Fruit fly (Drosophila melanogaster) whole organism, embryonic: ENCODE data around the gene CG32066.

Experiments
- BEAF-32 ChIP-seq: fragments of 200-800 bp; sonication (Bioruptor generic); optimal IDR thresholded peaks from 3 replicates; lab custom pipeline; 2017; ENCODE audit warnings: missing biosample characterization, missing genetic modification characterization, mild to moderate bottlenecking, moderate library complexity, missing genetic modification reagents
- CG10147 ChIP-seq: fragments of 200-800 bp; sonication (Bioruptor generic); optimal IDR thresholded peaks from 2 replicates; lab custom pipeline; 2019; ENCODE audit warnings: missing biosample characterization, mild to moderate bottlenecking, missing genetic modification characterization, moderate library complexity
- CG10267 ChIP-seq: fragments of 200-800 bp; sonication (Bioruptor generic); optimal IDR thresholded peaks from 2 replicates; lab custom pipeline; 2018; ENCODE audit warnings: missing biosample characterization, mild to moderate bottlenecking, missing genetic modification characterization, moderate library complexity
- CG10366 ChIP-seq: fragments of 200-800 bp; sonication (Bioruptor generic); IDR thresholded peaks from 2 replicates; pipeline ENCODE4 v1.3.6; 2022; ENCODE audit warnings: missing biosample characterization, missing genetic modification characterization
- CG12769 ChIP-seq: fragments of 200-800 bp; sonication (Bioruptor generic); optimal IDR thresholded peaks from 2 replicates; lab custom pipeline; 2019; ENCODE audit warnings: missing biosample characterization, mild to moderate bottlenecking, missing genetic modification characterization, moderate library complexity
- CG14014 ChIP-seq: fragments of 200-800 bp; sonication (Bioruptor generic); IDR thresholded peaks from 2 replicates; pipeline ENCODE4 v1.3.6; 2022; ENCODE audit warnings: missing biosample characterization, missing genetic modification characterization
- CG15514 ChIP-seq: fragments of 200-800 bp; sonication (Bioruptor generic); optimal IDR thresholded peaks from 3 replicates; lab custom pipeline; 2017; ENCODE audit warnings: missing biosample characterization, missing genetic modification characterization, mild to moderate bottlenecking, moderate library complexity, missing genetic modification reagents
- CG32772 ChIP-seq: fragments of 200-800 bp; sonication (Bioruptor generic); IDR thresholded peaks from 2 replicates; pipeline ENCODE4 v1.3.6; 2022; ENCODE audit warnings: missing biosample characterization, missing genetic modification characterization
- CG3838 ChIP-seq: fragments of 200-800 bp; sonication (Bioruptor generic); optimal IDR thresholded peaks from 3 replicates; lab custom pipeline; 2016; ENCODE audit warnings: missing biosample characterization, missing genetic modification characterization
- CG42726 ChIP-seq: fragments of 200-800 bp; sonication (Bioruptor generic); IDR thresholded peaks from 2 replicates; pipeline ENCODE4 v1.3.6; 2022; ENCODE audit warnings: missing biosample characterization, missing genetic modification characterization; ENCODE audit not compliant: partially characterized antibody
- CG4707 ChIP-seq: fragments of 200-800 bp; sonication (Bioruptor generic); optimal IDR thresholded peaks from 2 replicates; lab custom pipeline; 2018; ENCODE audit warnings: missing biosample characterization, mild to moderate bottlenecking, missing genetic modification characterization, moderate library complexity
- CG6254 ChIP-seq: fragments of 200-800 bp; sonication (Bioruptor generic); optimal IDR thresholded peaks from 3 replicates; lab custom pipeline; 2017; ENCODE audit warnings: mild to moderate bottlenecking, missing biosample characterization, missing genetic modification reagents, missing genetic modification characterization
- CG6854 ChIP-seq: fragments of 200-800 bp; sonication (Bioruptor generic); optimal IDR thresholded peaks from 3 replicates; lab custom pipeline; 2017; ENCODE audit warnings: missing biosample characterization, mild to moderate bottlenecking, missing genetic modification characterization
- CG7839 ChIP-seq: fragments of 200-800 bp; sonication (Bioruptor generic); optimal IDR thresholded peaks from 3 replicates; lab custom pipeline; 2018; ENCODE audit warnings: missing biosample characterization, mild to moderate bottlenecking, missing genetic modification characterization, moderate library complexity
- CG8359 ChIP-seq: fragments of 200-800 bp; sonication (Bioruptor generic); optimal IDR thresholded peaks from 2 replicates; lab custom pipeline; 2017; ENCODE audit warnings: missing biosample characterization, mild to moderate bottlenecking, missing genetic modification characterization, borderline replicate concordance
- Dip3 ChIP-seq: fragments of 200-800 bp; sonication (Bioruptor generic); optimal IDR thresholded peaks from 3 replicates; lab custom pipeline; 2016; ENCODE audit warnings: missing biosample characterization, missing genetic modification characterization
- Drgx ChIP-seq: fragments of 200-800 bp; sonication (Bioruptor generic); IDR thresholded peaks from 2 replicates; pipeline ENCODE4 v1.3.6; 2022; ENCODE audit warnings: missing biosample characterization, missing genetic modification characterization
- HLHmδ ChIP-seq: fragments of 200-800 bp; sonication (Bioruptor generic); optimal IDR thresholded peaks from 2 replicates; lab custom pipeline; 2018; ENCODE audit warnings: missing biosample characterization, mild to moderate bottlenecking, missing genetic modification characterization, moderate library complexity
- MTF-1 ChIP-seq: fragments of 200-800 bp; sonication (Bioruptor generic); optimal IDR thresholded peaks from 2 replicates; lab custom pipeline; 2018; ENCODE audit warnings: missing biosample characterization, mild to moderate bottlenecking, missing genetic modification characterization, borderline replicate concordance
- Mes4 ChIP-seq: fragments of 200-800 bp; sonication (Bioruptor generic); optimal IDR thresholded peaks from 2 replicates; lab custom pipeline; 2016; ENCODE audit warnings: missing biosample characterization, missing genetic modification characterization
- Myb ChIP-seq: fragments of 200-800 bp; sonication (Bioruptor generic); optimal IDR thresholded peaks from 2 replicates; lab custom pipeline; 2016; ENCODE audit warnings: missing biosample characterization, missing genetic modification characterization
- Taf1 ChIP-seq: fragments of 200-800 bp; sonication (Bioruptor generic); IDR thresholded peaks from 2 replicates; pipeline ENCODE4 v1.3.6; 2022; ENCODE audit warnings: missing biosample characterization, missing genetic modification characterization
- Trl ChIP-seq, 3 experiments: fragments of >200 bp in 2 of 3; fragments of 200-800 bp in 1 of 3; sonication (Bioruptor generic) in 1 of 3; optimal IDR thresholded peaks; 2 replicates in 1 of 3; 3 replicates in 2 of 3; lab custom pipeline; 2016 to 2017; ENCODE audit warnings: missing biosample characterization in 1 of 3, missing genetic modification characterization in 1 of 3
- caup ChIP-seq: fragments of 200-800 bp; sonication (Bioruptor generic); optimal IDR thresholded peaks from 3 replicates; lab custom pipeline; 2017; ENCODE audit warnings: missing biosample characterization, mild to moderate bottlenecking, missing genetic modification characterization, moderate library complexity; ENCODE audit not compliant: severe bottlenecking
- chif ChIP-seq, 2 experiments: fragments of 200-800 bp; sonication (Bioruptor generic); optimal IDR thresholded peaks; 3 replicates each; lab custom pipeline; 2016; ENCODE audit warnings: missing biosample characterization in 2 of 2, missing genetic modification characterization in 2 of 2
- corto ChIP-seq: fragments of 200-800 bp; sonication (Bioruptor generic); optimal IDR thresholded peaks from 2 replicates; lab custom pipeline; 2016; ENCODE audit warnings: missing biosample characterization, mild to moderate bottlenecking, missing genetic modification characterization, moderate library complexity
- crol ChIP-seq: fragments of 200-800 bp; sonication (Bioruptor generic); IDR thresholded peaks from 2 replicates; pipeline ENCODE4 v1.3.6; 2022; ENCODE audit warnings: missing biosample characterization, missing genetic modification characterization
- danr ChIP-seq: fragments of 200-800 bp; sonication (Bioruptor generic); IDR thresholded peaks from 2 replicates; pipeline ENCODE4 v1.3.6; 2022; ENCODE audit warnings: missing biosample characterization, missing genetic modification characterization
- fd96Cb ChIP-seq: fragments of 200-800 bp; sonication (Bioruptor generic); optimal IDR thresholded peaks from 2 replicates; lab custom pipeline; 2018; ENCODE audit warnings: missing biosample characterization, mild to moderate bottlenecking, missing genetic modification characterization, moderate library complexity
- inv ChIP-seq: fragments of 200-800 bp; sonication (Bioruptor generic); IDR thresholded peaks from 2 replicates; pipeline ENCODE4 v1.3.6; 2022; ENCODE audit warnings: missing biosample characterization, missing genetic modification characterization; ENCODE audit not compliant: partially characterized antibody
- jigr1 ChIP-seq: fragments of 200-800 bp; sonication (Bioruptor generic); IDR thresholded peaks from 3 replicates; pipeline ENCODE4 v1.3.6; 2022; ENCODE audit warnings: missing biosample characterization, missing genetic modification characterization
- kay ChIP-seq: fragments of 200-800 bp; sonication (Bioruptor generic); optimal IDR thresholded peaks from 2 replicates; lab custom pipeline; 2016; ENCODE audit warnings: missing biosample characterization, missing genetic modification characterization
- lab ChIP-seq: fragments of 200-800 bp; sonication (Bioruptor generic); optimal IDR thresholded peaks from 3 replicates; lab custom pipeline; 2017; ENCODE audit warnings: missing biosample characterization, missing genetic modification characterization, mild to moderate bottlenecking, moderate library complexity, missing genetic modification reagents
- lola ChIP-seq, 3 experiments: fragments of >200 bp in 2 of 3; fragments of 200-800 bp in 1 of 3; sonication (Bioruptor generic) in 1 of 3; optimal IDR thresholded peaks; 2 replicates each; lab custom pipeline; 2017 to 2019; ENCODE audit warnings: missing biosample characterization in 3 of 3, missing genetic modification characterization in 3 of 3, mild to moderate bottlenecking in 1 of 3, moderate library complexity in 1 of 3
- lov ChIP-seq, 2 experiments: fragments of 200-800 bp in 1 of 2; fragments of >200 bp in 1 of 2; sonication (Bioruptor generic) in 1 of 2; IDR thresholded peaks in 1 of 2; optimal IDR thresholded peaks in 1 of 2; 2 replicates in 1 of 2; 3 replicates in 1 of 2; pipeline versions ENCODE4 v1.3.6 to Lab custom; 2017 to 2022; ENCODE audit warnings: missing biosample characterization in 1 of 2, missing genetic modification characterization in 1 of 2
- nom ChIP-seq: fragments of 200-800 bp; sonication (Bioruptor generic); optimal IDR thresholded peaks from 2 replicates; lab custom pipeline; 2017; ENCODE audit warnings: missing biosample characterization, missing genetic modification characterization, mild to moderate bottlenecking, moderate library complexity, missing genetic modification reagents
- repo ChIP-seq: fragments of 200-800 bp; sonication (Bioruptor generic); optimal IDR thresholded peaks from 2 replicates; lab custom pipeline; 2016; ENCODE audit warnings: missing biosample characterization, missing genetic modification characterization
- rib ChIP-seq: fragments of 200-800 bp; sonication (Bioruptor generic); IDR thresholded peaks from 2 replicates; pipeline ENCODE4 v1.3.6; 2022; ENCODE audit warnings: missing biosample characterization, missing genetic modification characterization
- ro ChIP-seq: fragments of 200-800 bp; sonication (Bioruptor generic); IDR thresholded peaks from 2 replicates; pipeline ENCODE4 v1.3.6; 2022; ENCODE audit warnings: missing biosample characterization, missing genetic modification characterization
- sd ChIP-seq: fragments of 200-800 bp; sonication (Bioruptor generic); optimal IDR thresholded peaks from 3 replicates; lab custom pipeline; 2018; ENCODE audit warnings: missing biosample characterization, mild to moderate bottlenecking, missing genetic modification characterization, moderate library complexity
- sima ChIP-seq: fragments of 200-800 bp; sonication (Bioruptor generic); optimal IDR thresholded peaks from 2 replicates; lab custom pipeline; 2016; ENCODE audit warnings: missing biosample characterization, missing genetic modification characterization
- sr ChIP-seq: fragments of 200-800 bp; sonication (Bioruptor generic); IDR thresholded peaks from 3 replicates; pipeline ENCODE4 v1.3.6; 2022; ENCODE audit warnings: missing biosample characterization, missing genetic modification characterization
- ssp ChIP-seq: fragments of 200-800 bp; sonication (Bioruptor generic); IDR thresholded peaks from 2 replicates; pipeline ENCODE4 v1.3.6; 2022; ENCODE audit warnings: missing biosample characterization, missing genetic modification characterization
- tgo ChIP-seq: fragments of 200-800 bp; sonication (Bioruptor generic); IDR thresholded peaks from 3 replicates; pipeline ENCODE4 v1.3.6; 2022; ENCODE audit warnings: missing biosample characterization, missing genetic modification characterization
- tna ChIP-seq: fragments of 200-800 bp; sonication (Bioruptor generic); IDR thresholded peaks from 2 replicates; pipeline ENCODE4 v1.3.6; 2022; ENCODE audit warnings: missing biosample characterization, missing genetic modification characterization; ENCODE audit not compliant: partially characterized antibody
- ttk ChIP-seq: fragments of 200-800 bp; sonication (Bioruptor generic); IDR thresholded peaks from 2 replicates; pipeline ENCODE4 v2.1.2; 2022; ENCODE audit warnings: missing biosample characterization, missing genetic modification characterization
- zfh1 ChIP-seq: fragments of 200-800 bp; sonication (Bioruptor generic); IDR thresholded peaks from 3 replicates; pipeline ENCODE4 v1.3.6; 2022; ENCODE audit warnings: missing biosample characterization, missing genetic modification characterization

CG32066 gene

DNA sequence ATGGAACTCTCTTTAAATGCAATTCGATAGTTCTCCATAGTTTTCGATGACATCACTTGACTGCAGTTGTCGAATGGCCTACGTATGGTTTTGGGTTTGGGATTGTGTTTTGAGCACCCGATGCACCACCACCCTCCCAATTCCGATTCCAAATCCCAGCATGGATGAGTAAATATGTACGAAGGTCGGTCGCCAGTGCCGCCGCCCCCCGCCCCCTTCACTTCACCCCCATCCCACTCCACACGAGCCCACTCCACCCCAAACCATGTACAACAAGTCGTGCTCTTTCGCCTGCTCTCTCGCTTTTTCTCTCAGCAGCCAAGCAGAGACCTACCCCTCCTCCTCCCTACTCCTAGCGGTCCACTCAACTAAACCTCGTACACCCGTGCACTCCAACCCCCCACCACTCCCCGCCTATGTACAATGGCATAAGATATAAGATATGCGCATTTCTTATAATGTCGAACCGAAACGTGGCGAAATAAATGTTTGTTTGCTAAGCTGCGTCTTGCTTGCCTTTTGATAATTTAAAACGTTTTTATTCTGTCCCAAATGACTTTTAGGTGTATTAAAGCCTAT lies 20.0 kb upstream of the CG32066 start (continued):
- TF ChIP-seq corto = no peak
- TF ChIP-seq CG32772 (GFP tag; lab: Robert Waterston, UW) = 0 out of 2 replicates have a peak, but pooled peaks have one; percentile 15
- TF ChIP-seq zfh1 (GFP tag; lab: Robert Waterston, UW) = 0 out of 3 replicates have a peak, but pooled peaks have one; percentile 9
- TF ChIP-seq BEAF-32 (GFP tag; lab: Kevin White, UChicago) = no peak
- no peak for TF ChIP-seq Dip3 (GFP tag; lab: Kevin White, UChicago)
- 0 out of 3 replicates have a peak, but pooled peaks have one; percentile 40 for TF ChIP-seq sr
- TF ChIP-seq fd96Cb = no peak
- no peak for TF ChIP-seq lola (GFP tag; optimal IDR thresholded peaks at IDR 0.05; lab: Kevin White, UChicago)
- TF ChIP-seq sd (tag; lab: Kevin White, UChicago) = peak; percentile 29
- TF ChIP-seq ttk = peak; percentile 42; the same call in 1 of the 2 replicates
- peak; percentile 35 for TF ChIP-seq CG15514 (GFP tag; lab: Kevin White, UChicago)
- 0 out of 2 replicates have a peak, but pooled peaks have one; percentile 10 for TF ChIP-seq CG14014 (GFP tag; lab: Robert Waterston, UW)
- TF ChIP-seq Drgx = 0 out of 2 replicates have a peak, but pooled peaks have one; percentile 28
- no peak for TF ChIP-seq ro (GFP tag; lab: Robert Waterston, UW)
- TF ChIP-seq lab (GFP tag; lab: Kevin White, UChicago) = peak; percentile 20
- TF ChIP-seq CG7839 = no peak
- TF ChIP-seq danr (GFP tag; lab: Robert Waterston, UW) = no peak
- TF ChIP-seq Myb (GFP tag; lab: Kevin White, UChicago) = no peak
- TF ChIP-seq CG42726 (GFP tag; lab: Robert Waterston, UW) = 0 out of 2 replicates have a peak, but pooled peaks have one; percentile 38
- no peak for TF ChIP-seq CG8359 (GFP tag; lab: Kevin White, UChicago)
- TF ChIP-seq inv (GFP tag; lab: Robert Waterston, UW) = no peak
- no peak for TF ChIP-seq jigr1
- TF ChIP-seq chif (GFP tag; optimal IDR thresholded peaks at IDR 0.05; lab: Kevin White, UChicago) = no peak
- TF ChIP-seq CG3838 (GFP tag; lab: Kevin White, UChicago) = no peak
- TF ChIP-seq rib (GFP tag; lab: Robert Waterston, UW) = peak; percentile 65; the same call in 1 of the 2 replicates
- TF ChIP-seq CG10366 = 0 out of 2 replicates have a peak, but pooled peaks have one; percentile 9
- TF ChIP-seq tna = peak; percentile 38; the same call in 1 of the 2 replicates
- TF ChIP-seq caup (GFP tag; lab: Kevin White, UChicago) = no peak
- TF ChIP-seq lov (optimal IDR thresholded peaks at IDR 0.05; lab: Kevin White, UChicago) = no peak
- TF ChIP-seq lov (GFP tag; IDR thresholded peaks at IDR 0.05; lab: Robert Waterston, UW) = 0 out of 3 replicates have a peak, but pooled peaks have one; percentile 56
- TF ChIP-seq tgo (GFP tag; lab: Robert Waterston, UW) = no peak
- TF ChIP-seq CG12769 (tag; lab: Kevin White, UChicago) = peak; percentile 28
- no peak for TF ChIP-seq CG4707 (GFP tag; lab: Kevin White, UChicago)
- TF ChIP-seq crol (GFP tag; lab: Robert Waterston, UW) = peak; percentile 99
- no peak for TF ChIP-seq Mes4 (GFP tag; lab: Kevin White, UChicago)
- TF ChIP-seq repo = no peak
- no peak for TF ChIP-seq CG10147
- TF ChIP-seq Taf1 (GFP tag; lab: Robert Waterston, UW) = peak; percentile 5; the same call in 1 of the 2 replicates
- no peak for TF ChIP-seq ssp
- no peak for TF ChIP-seq kay (GFP tag; lab: Kevin White, UChicago)
- TF ChIP-seq sima (GFP tag; lab: Kevin White, UChicago) = no peak
- TF ChIP-seq MTF-1 (GFP tag; lab: Kevin White, UChicago) = no peak
- peak; percentile 26 for TF ChIP-seq HLHmδ (GFP tag; lab: Kevin White, UChicago)
- no peak for TF ChIP-seq CG10267 (tag; lab: Kevin White, UChicago)
- TF ChIP-seq CG6254 = no peak
- no peak for TF ChIP-seq CG6854 (GFP tag; lab: Kevin White, UChicago)
- TF ChIP-seq Trl (optimal IDR thresholded peaks at IDR 0.05; lab: Kevin White, UChicago) = peak; percentile 48 to 77
- TF ChIP-seq Trl (GFP tag; optimal IDR thresholded peaks at IDR 0.05; lab: Kevin White, UChicago) = no peak
- TF ChIP-seq nom = peak; percentile 12
